Fruit fly (Drosophila melanogaster) S2 (cell line): ENCODE data around the gene Ser12.

Experiments used
- CG8478 ChIP-seq: fragments of >200 bp; optimal IDR thresholded peaks from 2 replicates; lab custom pipeline; 2018
- CTCF ChIP-seq, 2 experiments: fragments of >200 bp; optimal IDR thresholded peaks; 2 replicates each; lab custom pipeline; 2018

DNA sequence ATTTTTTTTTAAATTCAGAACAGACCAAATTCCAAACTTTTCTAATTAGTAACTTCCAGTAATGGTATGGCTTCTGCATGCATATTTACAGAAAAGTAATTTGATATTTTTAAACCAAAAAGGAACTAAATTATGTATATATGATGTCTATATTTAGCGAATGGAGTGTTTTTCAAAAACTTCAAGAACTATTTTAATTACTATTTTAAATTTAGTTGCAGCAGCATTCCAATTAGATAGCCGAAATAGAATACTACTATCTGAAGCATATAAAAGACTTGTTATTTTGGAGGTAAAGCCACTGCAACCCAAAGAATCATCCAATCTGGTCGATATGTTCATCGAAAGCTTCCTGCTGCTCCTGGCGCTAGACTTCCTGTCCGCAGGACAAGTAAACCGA lies 1.7 kb upstream of the Ser12 start, which contains the start of gene CG17234:
- TF ChIP-seq CG8478 (no peak), CTCF (optimal IDR thresholded peaks at IDR 0.05; lab: Kevin White, UChicago) (no peak)
